Fruit fly (Drosophila melanogaster): ENCODE data around the gene bap.

bap gene

dm6 chr3R:21365262-21365661 is 23.4 kb upstream of the bap start (continued):
- peak; percentile 94 for TF ChIP-seq slou (GFP tag; optimal IDR thresholded peaks at IDR 0.05)
- peak; percentile 90 for TF ChIP-seq CG8388 (GFP tag; optimal IDR thresholded peaks at IDR 0.05)
- TF ChIP-seq ham (GFP tag; IDR thresholded peaks at IDR 0.05) = peak; percentile 68
- peak; percentile 98 for TF ChIP-seq ind (GFP tag; optimal IDR thresholded peaks at IDR 0.05)
- peak; percentile 81 for TF ChIP-seq CG6683 (GFP tag; optimal IDR thresholded peaks at IDR 0.05)
- peak; percentile 56 for TF ChIP-seq ac (GFP tag; optimal IDR thresholded peaks at IDR 0.05)
- TF ChIP-seq GATAe (GFP tag; conservative IDR thresholded peaks at IDR 0.05) = peak; percentile 82
- TF ChIP-seq Mes4 (GFP tag; optimal IDR thresholded peaks at IDR 0.05) = peak; percentile 75
- TF ChIP-seq Side (GFP tag; optimal IDR thresholded peaks at IDR 0.05) = peak; percentile 90
- TF ChIP-seq Hr78 (GFP tag; optimal IDR thresholded peaks at IDR 0.05) = no peak
- peak; percentile 70 for TF ChIP-seq CG7271 (tag; optimal IDR thresholded peaks at IDR 0.05)
- TF ChIP-seq Hr3 (GFP tag; optimal IDR thresholded peaks at IDR 0.05) = peak; percentile 98
- TF ChIP-seq Sry-δ (GFP tag; optimal IDR thresholded peaks at IDR 0.05) = peak; percentile 70
- TF ChIP-seq ttk (GFP tag; IDR thresholded peaks at IDR 0.05) = peak; percentile 86
- peak; percentile 92 for TF ChIP-seq fu2 (GFP tag; optimal IDR thresholded peaks at IDR 0.05)
- TF ChIP-seq CG9727 (GFP tag; optimal IDR thresholded peaks at IDR 0.05) = peak; percentile 93
- TF ChIP-seq NC2β (GFP tag; optimal IDR thresholded peaks at IDR 0.05) = peak; percentile 88
- TF ChIP-seq CG14710 (tag; optimal IDR thresholded peaks at IDR 0.05) = peak; percentile 95
- TF ChIP-seq CG18599 (GFP tag; optimal IDR thresholded peaks at IDR 0.05) = peak; percentile 95
- TF ChIP-seq nau (GFP tag; optimal IDR thresholded peaks at IDR 0.05) = no peak
- TF ChIP-seq CG4282 (GFP tag; optimal IDR thresholded peaks at IDR 0.05) = peak; percentile 76
- peak in 1 of 2 experiments; percentile 80 for TF ChIP-seq insv (GFP tag; optimal IDR thresholded peaks at IDR 0.05)
- peak; percentile 99 for TF ChIP-seq Ets65A (GFP tag)
- peak; percentile 97 for TF ChIP-seq CG13775 (GFP tag; optimal IDR thresholded peaks at IDR 0.05)
- peak; percentile 77 for TF ChIP-seq Nf-YB (GFP tag; optimal IDR thresholded peaks at IDR 0.05)
- peak; percentile 94 for TF ChIP-seq unpg (GFP tag; optimal IDR thresholded peaks at IDR 0.05)

dm6 chr3R:21368444-21368843 is 20.2 kb upstream of the bap start:
- TF ChIP-seq gcm (GFP tag; optimal IDR thresholded peaks at IDR 0.05) (no peak), CG11456 (GFP tag; IDR thresholded peaks at IDR 0.05) (peak; percentile 66; the same call in 2 of the 3 replicates), CG16779 (GFP tag; IDR thresholded peaks at IDR 0.05) (no peak), gro (GFP tag; optimal IDR thresholded peaks at IDR 0.05) (no peak), Oaz (GFP tag; IDR thresholded peaks at IDR 0.05) (no peak), peb (GFP tag; IDR thresholded peaks at IDR 0.05) (peak; percentile 9; the same call in 1 of the 2 replicates), Dref (GFP tag; IDR thresholded peaks at IDR 0.05) (0 out of 2 replicates have a peak, but pooled peaks have one; percentile 29), CG11093 (GFP tag; IDR thresholded peaks at IDR 0.05) (peak; percentile 69; the same call in 2 of the 3 replicates), lov (optimal IDR thresholded peaks at IDR 0.05) (no peak), lov (GFP tag; IDR thresholded peaks at IDR 0.05) (0 out of 3 replicates have a peak, but pooled peaks have one; percentile 43), dan (GFP tag; IDR thresholded peaks at IDR 0.05) (0 out of 2 replicates have a peak, but pooled peaks have one; percentile 13), hb (GFP tag; IDR thresholded peaks at IDR 0.05; ENCODE audit: partially characterized antibody) (0 out of 3 replicates have a peak, but pooled peaks have one; percentile 26), HmgD (GFP tag; optimal IDR thresholded peaks at IDR 0.05) (no peak), gcm2 (GFP tag; optimal IDR thresholded peaks at IDR 0.05) (no peak), scrt (GFP tag; optimal IDR thresholded peaks at IDR 0.05) (no peak), insv (GFP tag; optimal IDR thresholded peaks at IDR 0.05) (no peak), Aef1 (GFP tag; IDR thresholded peaks at IDR 0.05) (no peak), CG17359 (tag; optimal IDR thresholded peaks at IDR 0.05) (no peak), zfh1 (GFP tag; IDR thresholded peaks at IDR 0.05) (0 out of 3 replicates have a peak, but pooled peaks have one; percentile 30), ftz-f1 (GFP tag; optimal IDR thresholded peaks at IDR 0.05) (no peak), CG32772 (GFP tag; IDR thresholded peaks at IDR 0.05) (0 out of 2 replicates have a peak, but pooled peaks have one; percentile 7), ase (GFP tag; IDR thresholded peaks at IDR 0.05) (0 out of 3 replicates have a peak, but pooled peaks have one; percentile 6), lmd (GFP tag; IDR thresholded peaks at IDR 0.05) (peak; percentile 18; the same call in 1 of the 2 replicates), CG13296 (GFP tag; optimal IDR thresholded peaks at IDR 0.05) (no peak), mld (GFP tag; IDR thresholded peaks at IDR 0.05; ENCODE audit: partially characterized antibody) (0 out of 3 replicates have a peak, but pooled peaks have one; percentile 40), ato (GFP tag; IDR thresholded peaks at IDR 0.05; ENCODE audit: partially characterized antibody) (peak; percentile 65)
